Worm (Caenorhabditis elegans): Measurements from ENCODE around the gene F13A2.5.

F13A2.5 gene

ce11 chrV:4398884-4399283 is 2.9 kb downstream of the F13A2.5 start:
- TF ChIP-seq mep-1 (tag; optimal IDR thresholded peaks at IDR 0.05) (no peak), ztf-11 (tag; optimal IDR thresholded peaks at IDR 0.05) (no peak), nhr-28 (tag; optimal IDR thresholded peaks at IDR 0.05) (no peak), ces-1 (GFP tag; optimal IDR thresholded peaks at IDR 0.05) (no peak), snpc-4 (tag; optimal IDR thresholded peaks at IDR 0.05) (no peak), unc-120 (tag; optimal IDR thresholded peaks at IDR 0.05; ENCODE audit: poor library complexity, severe bottlenecking) (no peak), pha-4 (tag; optimal IDR thresholded peaks at IDR 0.05) (no peak), ceh-39 (tag; optimal IDR thresholded peaks at IDR 0.05) (no peak), bed-3 (GFP tag; optimal IDR thresholded peaks at IDR 0.05) (no peak), nhr-12 (tag; optimal IDR thresholded peaks at IDR 0.05) (no peak), blmp-1 (tag; optimal IDR thresholded peaks at IDR 0.05) (no peak), lsy-2 (tag; optimal IDR thresholded peaks at IDR 0.05) (no peak), unc-62 (GFP tag; optimal IDR thresholded peaks at IDR 0.05) (no peak), lin-32 (GFP tag; optimal IDR thresholded peaks at IDR 0.05) (no peak), zip-8 (tag; optimal IDR thresholded peaks at IDR 0.05) (no peak), nhr-2 (tag; optimal IDR thresholded peaks at IDR 0.05) (no peak), mls-2 (tag; optimal IDR thresholded peaks at IDR 0.05) (no peak), elt-3 (tag; optimal IDR thresholded peaks at IDR 0.05) (no peak), hlh-1 (tag; optimal IDR thresholded peaks at IDR 0.05) (no peak), M03D4.4 (tag; optimal IDR thresholded peaks at IDR 0.05) (no peak)

ce11 chrV:4398127-4398526 is 3.6 kb downstream of the F13A2.5 start:
- no peak for TF ChIP-seq nhr-12 (tag; optimal IDR thresholded peaks at IDR 0.05)
- no peak for TF ChIP-seq snpc-4 (tag; optimal IDR thresholded peaks at IDR 0.05)

DNA sequence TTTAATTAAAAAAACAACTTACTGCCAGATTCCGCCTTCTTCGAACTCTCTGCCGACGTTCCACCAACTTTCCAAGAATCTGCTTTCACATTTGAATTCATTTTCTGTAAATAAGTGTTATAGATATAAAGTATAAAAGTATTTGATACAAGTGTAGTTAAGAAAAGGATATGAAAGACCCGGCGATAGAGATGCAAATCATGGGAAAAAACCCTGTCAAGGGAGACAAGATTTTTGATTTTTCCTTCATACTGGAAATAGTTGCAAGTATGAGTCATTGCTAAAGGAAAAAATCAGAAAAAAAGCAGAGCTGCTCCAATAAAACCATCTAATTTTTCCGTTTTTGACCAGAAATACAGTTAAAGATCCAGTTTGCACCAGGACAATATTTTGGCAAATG is 5.5 kb downstream of the F13A2.5 start, which contains the start of gene F13A2.3:
Gene F13A2.3, minus strand, starts transcription at position 101 of the 400 bp plus-strand sequence.
- no peak for TF ChIP-seq pha-4 (tag; optimal IDR thresholded peaks at IDR 0.05)

DNA sequence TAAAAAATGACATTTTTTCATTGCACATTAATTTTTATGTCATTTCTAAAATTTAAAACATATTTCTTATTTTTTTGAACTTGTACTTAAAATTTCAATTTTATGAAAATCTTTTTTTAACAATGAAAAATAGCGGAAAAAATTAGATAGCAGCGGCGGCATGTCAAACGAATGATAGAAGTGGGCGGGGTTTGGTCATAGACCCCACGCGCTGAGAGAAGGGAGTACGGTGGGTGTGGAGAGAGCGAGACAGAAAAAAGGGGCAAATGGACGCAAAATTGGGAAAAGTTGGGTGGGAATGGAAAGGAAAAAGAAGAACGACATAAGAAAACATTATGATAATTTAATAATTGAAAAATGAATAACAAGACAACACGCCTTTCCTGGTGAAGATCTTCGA is 13.8 kb downstream of the F13A2.5 start:
- TF ChIP-seq mab-5 (tag; optimal IDR thresholded peaks at IDR 0.05), result no peak
- TF ChIP-seq lsy-2 (tag; optimal IDR thresholded peaks at IDR 0.05), result peak; percentile 21

- TF ChIP-seq nhr-12 (tag; optimal IDR thresholded peaks at IDR 0.05) (no peak), elt-3 (tag; optimal IDR thresholded peaks at IDR 0.05) (no peak), pha-4 (tag; optimal IDR thresholded peaks at IDR 0.05) (no peak), ham-2 (GFP tag; optimal IDR thresholded peaks at IDR 0.05) (no peak), cnd-1 (tag; optimal IDR thresholded peaks at IDR 0.05) (no peak), nhr-237 (tag; optimal IDR thresholded peaks at IDR 0.05) (no peak)
Observed at ce11 chrV:4387402-4387801, 14.4 kb downstream of the F13A2.5 start, which contains the start of gene F13A2.9. Gene F13A2.9 (minus strand): TSS chrV:4387502.

DNA sequence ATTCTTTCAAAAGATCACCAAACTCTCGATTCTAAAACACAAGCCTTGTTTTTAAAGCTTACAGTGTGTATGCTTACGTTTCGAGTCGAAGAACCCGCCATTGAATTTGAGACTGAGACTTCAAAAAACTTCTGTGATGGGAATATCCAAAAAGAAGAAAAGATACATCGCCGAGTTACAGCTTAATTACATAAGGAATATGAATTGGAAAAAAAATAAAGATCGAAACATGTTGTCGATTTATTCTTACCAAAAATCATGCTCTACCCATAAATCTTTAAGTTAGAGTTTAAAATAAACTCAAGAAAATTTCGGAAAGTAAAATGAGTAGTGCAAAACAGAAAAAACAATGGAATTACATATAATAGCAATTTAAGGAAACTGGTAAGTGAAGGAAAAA is 15.6 kb downstream of the F13A2.5 start, which contains the start of gene F13A2.10:
Gene F13A2.10, minus strand, starts transcription at position 101 of the 400 bp plus-strand sequence.
- TF ChIP-seq drap-1 (GFP tag; optimal IDR thresholded peaks at IDR 0.05) (no peak), nhr-2 (tag; optimal IDR thresholded peaks at IDR 0.05) (no peak), mls-2 (tag; optimal IDR thresholded peaks at IDR 0.05) (no peak)

ce11 chrV:4384482-4384881 is 17.3 kb downstream of the F13A2.5 start, which contains the start of gene F13A2.2:
Gene F13A2.2 (minus strand): TSS chrV:4384582.
- TF ChIP-seq drap-1 (GFP tag; optimal IDR thresholded peaks at IDR 0.05) (no peak), tbx-8 (GFP tag; optimal IDR thresholded peaks at IDR 0.05) (no peak), cnd-1 (tag; optimal IDR thresholded peaks at IDR 0.05) (no peak), ceh-43 (GFP tag; optimal IDR thresholded peaks at IDR 0.05) (no peak), lin-13 (tag; optimal IDR thresholded peaks at IDR 0.05) (no peak), nhr-28 (tag; optimal IDR thresholded peaks at IDR 0.05) (no peak), blmp-1 (tag; optimal IDR thresholded peaks at IDR 0.05) (no peak), ceh-39 (tag; optimal IDR thresholded peaks at IDR 0.05) (no peak), pha-4 (tag; optimal IDR thresholded peaks at IDR 0.05) (no peak), snpc-4 (tag; optimal IDR thresholded peaks at IDR 0.05) (no peak)

Data from whole organism, mixed stage, embryonic.